Worm (Caenorhabditis elegans): ENCODE data around the gene T24H10.4.

DNA sequence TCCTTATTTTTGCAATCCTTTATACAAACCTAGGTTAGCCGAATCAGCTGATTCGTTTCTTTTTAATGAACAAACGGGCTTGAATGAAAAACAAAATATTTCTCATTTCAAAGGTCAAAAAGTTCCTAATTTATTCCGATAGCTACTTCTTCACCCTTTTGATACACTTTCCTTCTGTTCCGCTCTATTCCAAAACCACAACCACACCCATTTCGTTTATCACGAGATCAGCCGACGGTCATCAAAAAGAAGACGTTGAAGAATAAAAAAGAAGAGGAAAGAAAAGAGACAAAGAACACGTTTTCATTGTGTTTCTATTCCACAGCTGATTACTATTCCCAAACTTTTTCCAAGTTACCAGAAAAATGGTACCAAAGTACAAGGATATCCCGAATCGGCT lies 38.7 kb downstream of the T24H10.4 start:
- TF ChIP-seq ceh-82 (tag; optimal IDR thresholded peaks at IDR 0.05) (no peak), zag-1 (tag; optimal IDR thresholded peaks at IDR 0.05) (no peak), nhr-237 (tag; optimal IDR thresholded peaks at IDR 0.05) (no peak), ztf-11 (tag; optimal IDR thresholded peaks at IDR 0.05) (no peak), nhr-11 (tag; optimal IDR thresholded peaks at IDR 0.05) (no peak), nhr-43 (tag; optimal IDR thresholded peaks at IDR 0.05; ENCODE audit: poor library complexity, severe bottlenecking) (no peak), ama-1 (optimal IDR thresholded peaks at IDR 0.05) (no peak), pha-4 (tag; optimal IDR thresholded peaks at IDR 0.05) (no peak), tbx-2 (tag; optimal IDR thresholded peaks at IDR 0.05) (no peak), nhr-77 (tag; optimal IDR thresholded peaks at IDR 0.05) (no peak), nhr-23 (tag; optimal IDR thresholded peaks at IDR 0.05) (no peak)
